Worm (Caenorhabditis elegans) whole organism, L4 larva: ENCODE measurements around the gene Y39B6A.69.

Experiments used
- D1046.2 ChIP-seq: fragments of 200-800 bp; sonication (Bioruptor generic); IDR thresholded peaks from 2 replicates; pipeline ENCODE4 v1.3.6; 2022; ENCODE audit warnings: missing genetic modification characterization, missing compliant biosample characterization
- F10B5.3 ChIP-seq: sonication (generic microtip); optimal IDR thresholded peaks from 2 replicates; lab custom pipeline; 2016; ENCODE audit warnings: mild to moderate bottlenecking, missing genetic modification characterization, missing compliant biosample characterization
- F26F4.8 ChIP-seq: fragments of 200-800 bp; sonication (Bioruptor generic); conservative IDR thresholded peaks from 2 replicates; pipeline ENCODE4 v1.3.6; 2022; ENCODE audit warnings: missing genetic modification characterization, missing compliant biosample characterization
- T20F7.1 ChIP-seq: fragments of 200-800 bp; sonication (Bioruptor generic); optimal IDR thresholded peaks from 2 replicates; lab custom pipeline; 2018; ENCODE audit warnings: mild to moderate bottlenecking, missing genetic modification characterization, missing compliant biosample characterization
- Y5F2A.4 ChIP-seq: fragments of 200-800 bp; sonication (Bioruptor generic); optimal IDR thresholded peaks from 2 replicates; lab custom pipeline; 2018; ENCODE audit warnings: mild to moderate bottlenecking, missing genetic modification characterization, missing compliant biosample characterization
- aha-1 ChIP-seq: fragments of 150-350 bp; peaks from one replicate; lab custom pipeline; 2014; ENCODE audit warnings: missing biosample characterization, missing genetic modification characterization
- ceh-20 ChIP-seq: fragments of 200-800 bp; sonication (Bioruptor generic); IDR thresholded peaks from 2 replicates; pipeline ENCODE4 v1.3.6; 2022; ENCODE audit warnings: missing genetic modification reagents, missing genetic modification characterization, missing compliant biosample characterization
- ceh-28 ChIP-seq: fragments of 150-350 bp; optimal IDR thresholded peaks from 2 replicates; lab custom pipeline; 2014; ENCODE audit warnings: missing biosample characterization, missing genetic modification reagents, missing genetic modification characterization
- ceh-62 ChIP-seq: sonication (generic microtip); optimal IDR thresholded peaks from 2 replicates; lab custom pipeline; 2017; ENCODE audit warnings: missing biosample characterization, missing genetic modification characterization
- daf-12 ChIP-seq: fragments of 150-350 bp; optimal IDR thresholded peaks from 2 replicates; lab custom pipeline; 2014; ENCODE audit warnings: missing biosample characterization, missing genetic modification reagents, missing genetic modification characterization
- daf-16 ChIP-seq, 3 experiments: sonication (generic microtip); optimal IDR thresholded peaks; 2 replicates each; lab custom pipeline; 2016 to 2017; ENCODE audit warnings: missing genetic modification characterization in 3 of 3, missing genetic modification reagents in 3 of 3, mild to moderate bottlenecking in 2 of 3, missing compliant biosample characterization in 2 of 3, missing biosample characterization in 1 of 3, moderate library complexity in 1 of 3
- daf-19 ChIP-seq: fragments of 200-800 bp; sonication (Bioruptor generic); conservative IDR thresholded peaks from 2 replicates; pipeline ENCODE4 v1.3.6; 2022; ENCODE audit warnings: missing genetic modification characterization, missing compliant biosample characterization
- daf-8 ChIP-seq: fragments of 200-800 bp; sonication (Bioruptor generic); IDR thresholded peaks from 2 replicates; pipeline ENCODE4 v1.3.6; 2022; ENCODE audit warnings: missing genetic modification characterization, missing compliant biosample characterization
- dmd-6 ChIP-seq: fragments of 200-800 bp; sonication (Bioruptor generic); IDR thresholded peaks from 2 replicates; pipeline ENCODE4 v1.3.6; 2022; ENCODE audit warnings: missing genetic modification reagents, missing genetic modification characterization, missing compliant biosample characterization
- dpl-1 ChIP-seq: fragments of 150-350 bp; optimal IDR thresholded peaks from 2 replicates; lab custom pipeline; 2014; ENCODE audit warnings: missing biosample characterization, missing genetic modification reagents, missing genetic modification characterization
- duxl-1 ChIP-seq: sonication (generic microtip); optimal IDR thresholded peaks from 2 replicates; lab custom pipeline; 2016; ENCODE audit warnings: mild to moderate bottlenecking, missing genetic modification characterization, moderate library complexity, missing compliant biosample characterization; ENCODE audit not compliant: poor library complexity
- dve-1 ChIP-seq: sonication (generic microtip); optimal IDR thresholded peaks from 2 replicates; lab custom pipeline; 2017; ENCODE audit warnings: antibody characterized with exemption, mild to moderate bottlenecking, missing genetic modification characterization, missing compliant biosample characterization; ENCODE audit not compliant: insufficient read depth
- egl-27 ChIP-seq: sonication (generic microtip); optimal IDR thresholded peaks from 3 replicates; lab custom pipeline; 2017; ENCODE audit warnings: missing biosample characterization, missing genetic modification reagents, missing genetic modification characterization
- egl-43 ChIP-seq: fragments of 200-800 bp; sonication (Bioruptor generic); IDR thresholded peaks from 2 replicates; pipeline ENCODE4 v1.3.6; 2022; ENCODE audit warnings: missing genetic modification reagents, missing genetic modification characterization, missing compliant biosample characterization
- fkh-10 ChIP-seq: fragments of 150-350 bp; optimal IDR thresholded peaks from 2 replicates; lab custom pipeline; 2014; ENCODE audit warnings: missing biosample characterization, missing genetic modification reagents, missing genetic modification characterization
- jun-1 ChIP-seq: fragments of 150-350 bp; optimal IDR thresholded peaks from 2 replicates; lab custom pipeline; 2014; ENCODE audit warnings: missing biosample characterization, missing genetic modification reagents, missing genetic modification characterization
- lin-1 ChIP-seq: fragments of 200-800 bp; sonication (Bioruptor generic); IDR thresholded peaks from 2 replicates; pipeline ENCODE4 v1.3.6; 2022; ENCODE audit warnings: missing genetic modification reagents, missing genetic modification characterization, missing compliant biosample characterization
- lin-38 ChIP-seq: fragments of 200-800 bp; sonication (Bioruptor generic); IDR thresholded peaks from 2 replicates; pipeline ENCODE4 v1.3.6; 2022; ENCODE audit warnings: missing genetic modification reagents, missing genetic modification characterization, missing compliant biosample characterization
- lsy-2 ChIP-seq, 2 experiments: fragments of 150-350 bp in 1 of 2; sonication (generic microtip) in 1 of 2; optimal IDR thresholded peaks; 2 replicates each; lab custom pipeline; 2014 to 2017; ENCODE audit warnings: missing biosample characterization in 2 of 2, missing genetic modification characterization in 2 of 2
- madf-5 ChIP-seq, 2 experiments: fragments of 200-800 bp; sonication (Bioruptor generic); IDR thresholded peaks; 2 replicates each; pipeline ENCODE4 v1.3.6; 2022; ENCODE audit warnings: missing compliant biosample characterization in 2 of 2, missing genetic modification characterization in 2 of 2
- madf-9 ChIP-seq: fragments of 200-800 bp; sonication (Bioruptor generic); conservative IDR thresholded peaks from 2 replicates; pipeline ENCODE4 v1.3.6; 2022; ENCODE audit warnings: missing genetic modification reagents, missing genetic modification characterization, missing compliant biosample characterization
- mdt-29 ChIP-seq: fragments of 200-800 bp; sonication (Bioruptor generic); IDR thresholded peaks from 2 replicates; pipeline ENCODE4 v1.3.6; 2022; ENCODE audit warnings: missing genetic modification reagents, missing genetic modification characterization, missing compliant biosample characterization
- mxl-2 ChIP-seq: fragments of 200-800 bp; sonication (Bioruptor generic); conservative IDR thresholded peaks from 2 replicates; pipeline ENCODE4 v1.3.6; 2022; ENCODE audit warnings: missing genetic modification reagents, missing genetic modification characterization, missing compliant biosample characterization
- nhr-11 ChIP-seq: fragments of 150-350 bp; optimal IDR thresholded peaks from 2 replicates; lab custom pipeline; 2014; ENCODE audit warnings: missing biosample characterization, missing genetic modification characterization
- nhr-25 ChIP-seq: sonication (generic microtip); optimal IDR thresholded peaks from 2 replicates; lab custom pipeline; 2017; ENCODE audit warnings: missing genetic modification characterization, mild to moderate bottlenecking, missing compliant biosample characterization, antibody characterized with exemption, moderate library complexity, borderline replicate concordance; ENCODE audit not compliant: insufficient read depth
- nhr-28 ChIP-seq: fragments of 150-350 bp; optimal IDR thresholded peaks from 2 replicates; lab custom pipeline; 2014; ENCODE audit warnings: missing biosample characterization, missing genetic modification characterization
- nhr-41 ChIP-seq: fragments of 200-800 bp; sonication (Bioruptor generic); IDR thresholded peaks from 2 replicates; pipeline ENCODE4 v1.3.6; 2022; ENCODE audit warnings: missing genetic modification reagents, missing genetic modification characterization, missing compliant biosample characterization
- nhr-42 ChIP-seq: fragments of 200-800 bp; sonication (Bioruptor generic); IDR thresholded peaks from 2 replicates; pipeline ENCODE4 v1.3.6; 2022; ENCODE audit warnings: missing genetic modification characterization, missing compliant biosample characterization
- pha-4 ChIP-seq, 2 experiments: fragments of 150-350 bp in 1 of 2; fragments of 200-800 bp in 1 of 2; sonication (Bioruptor generic) in 1 of 2; IDR thresholded peaks in 1 of 2; optimal IDR thresholded peaks in 1 of 2; 2 replicates each; pipeline versions ENCODE4 v1.3.6 to Lab custom; 2014 to 2022; ENCODE audit warnings: missing genetic modification characterization in 2 of 2, missing genetic modification reagents in 2 of 2, missing biosample characterization in 1 of 2, missing compliant biosample characterization in 1 of 2
- saeg-2 ChIP-seq: fragments of 200-800 bp; sonication (Bioruptor generic); IDR thresholded peaks from 2 replicates; pipeline ENCODE4 v1.3.6; 2022; ENCODE audit warnings: missing genetic modification reagents, missing genetic modification characterization, missing compliant biosample characterization
- sdz-12 ChIP-seq: fragments of 200-800 bp; sonication (Bioruptor generic); optimal IDR thresholded peaks from 2 replicates; lab custom pipeline; 2018; ENCODE audit warnings: mild to moderate bottlenecking, missing genetic modification characterization, missing compliant biosample characterization
- set-16 ChIP-seq: fragments of 200-800 bp; sonication (Bioruptor generic); IDR thresholded peaks from 2 replicates; pipeline ENCODE4 v1.3.6; 2022; ENCODE audit warnings: missing genetic modification reagents, missing genetic modification characterization, missing compliant biosample characterization
- snpc-1.2 ChIP-seq: fragments of 200-800 bp; sonication (Bioruptor generic); IDR thresholded peaks from 2 replicates; pipeline ENCODE4 v1.3.6; 2022; ENCODE audit warnings: missing genetic modification reagents, missing genetic modification characterization, missing compliant biosample characterization
- spr-1 ChIP-seq: sonication (generic microtip); optimal IDR thresholded peaks from 2 replicates; lab custom pipeline; 2016; ENCODE audit warnings: mild to moderate bottlenecking, missing genetic modification characterization, missing compliant biosample characterization
- spr-3 ChIP-seq: fragments of 200-800 bp; sonication (Bioruptor generic); optimal IDR thresholded peaks from 2 replicates; lab custom pipeline; 2018; ENCODE audit warnings: mild to moderate bottlenecking, missing genetic modification characterization, missing compliant biosample characterization
- tra-1 ChIP-seq: fragments of 200-800 bp; sonication (Bioruptor generic); IDR thresholded peaks from 2 replicates; pipeline ENCODE4 v1.3.6; 2022; ENCODE audit warnings: missing genetic modification reagents, missing genetic modification characterization, missing compliant biosample characterization
- unc-130 ChIP-seq: sonication (generic microtip); optimal IDR thresholded peaks from 2 replicates; lab custom pipeline; 2016; ENCODE audit warnings: missing genetic modification reagents, missing genetic modification characterization, missing compliant biosample characterization
- zag-1 ChIP-seq: fragments of 150-350 bp; optimal IDR thresholded peaks from 2 replicates; lab custom pipeline; 2014; ENCODE audit warnings: missing biosample characterization, missing genetic modification characterization
- ztf-7 ChIP-seq: fragments of 150-350 bp; optimal IDR thresholded peaks from 2 replicates; lab custom pipeline; 2014; ENCODE audit warnings: missing biosample characterization, missing genetic modification characterization

Y39B6A.69 gene

ce11 chrV:19124586-19124985, 27.6 kb downstream of the Y39B6A.69 start, which contains the start of gene bed-1:
TSS of gene bed-1 (minus strand) at chrV:19124922.
- TF ChIP-seq aha-1 (tag; lab: Kevin White, UChicago) (peak; percentile 68), nhr-25 (no peak)

ce11 chrV:19120743-19121642, 31.2 kb downstream of the Y39B6A.69 start:
- peak; percentile 56 for TF ChIP-seq ceh-28 (tag; lab: Kevin White, UChicago)
- TF ChIP-seq saeg-2 (GFP tag; lab: Robert Waterston, UW) = no peak
- TF ChIP-seq set-16 (GFP tag; lab: Robert Waterston, UW) = peak; percentile 66

- TF ChIP-seq lsy-2 (tag; optimal IDR thresholded peaks at IDR 0.05; lab: Kevin White, UChicago) = peak in 1 of 2 experiments; percentile 52
- TF ChIP-seq ceh-20 (GFP tag; lab: Robert Waterston, UW) = no peak
- no peak for TF ChIP-seq dve-1 (tag; lab: Kevin White, UChicago)
- no peak for TF ChIP-seq daf-12 (tag; lab: Kevin White, UChicago)
- no peak for TF ChIP-seq set-16 (GFP tag; lab: Robert Waterston, UW)
- TF ChIP-seq dpl-1 = peak; percentile 82
- TF ChIP-seq duxl-1 (tag; lab: Kevin White, UChicago) = no peak
- TF ChIP-seq madf-5 (GFP tag; IDR thresholded peaks at IDR 0.05; lab: Robert Waterston, UW) = no peak
- TF ChIP-seq nhr-11 (tag; lab: Kevin White, UChicago) = no peak
- no peak for TF ChIP-seq lin-1 (GFP tag; lab: Robert Waterston, UW)
- TF ChIP-seq lin-38 = peak; percentile 23; the same call in 1 of the 2 replicates
- no peak for TF ChIP-seq daf-8
- TF ChIP-seq zag-1 (tag; lab: Kevin White, UChicago) = no peak
- TF ChIP-seq fkh-10 (GFP tag; lab: Kevin White, UChicago) = no peak
- peak; percentile 12 for TF ChIP-seq aha-1 (tag; lab: Kevin White, UChicago)
- TF ChIP-seq dmd-6 (GFP tag; lab: Robert Waterston, UW) = no peak
- TF ChIP-seq daf-16 (GFP tag; optimal IDR thresholded peaks at IDR 0.05; lab: Kevin White, UChicago) = no peak
- TF ChIP-seq daf-16 (tag; optimal IDR thresholded peaks at IDR 0.05; lab: Kevin White, UChicago) = no peak
- peak; percentile 30 for TF ChIP-seq nhr-28 (tag; lab: Kevin White, UChicago)
- TF ChIP-seq nhr-42 (GFP tag; lab: Robert Waterston, UW) = no peak
- no peak for TF ChIP-seq F10B5.3
- no peak for TF ChIP-seq ceh-28 (tag; lab: Kevin White, UChicago)
- no peak for TF ChIP-seq snpc-1.2 (GFP tag; lab: Robert Waterston, UW)
- TF ChIP-seq F26F4.8 (GFP tag; lab: Robert Waterston, UW) = no peak
- no peak for TF ChIP-seq ztf-7 (tag; lab: Kevin White, UChicago)
- no peak for TF ChIP-seq ceh-62
- no peak for TF ChIP-seq nhr-41 (GFP tag; lab: Robert Waterston, UW)
- no peak for TF ChIP-seq mdt-29
- no peak for TF ChIP-seq sdz-12 (GFP tag; lab: Kevin White, UChicago)
- no peak for TF ChIP-seq pha-4 (GFP tag; IDR thresholded peaks at IDR 0.05; lab: Robert Waterston, UW)
- TF ChIP-seq pha-4 (tag; optimal IDR thresholded peaks at IDR 0.05; lab: Kevin White, UChicago) = no peak
- no peak for TF ChIP-seq D1046.2 (GFP tag; lab: Robert Waterston, UW)
- no peak for TF ChIP-seq unc-130 (GFP tag; lab: Kevin White, UChicago)
- TF ChIP-seq Y5F2A.4 = no peak
- no peak for TF ChIP-seq egl-43 (GFP tag; lab: Robert Waterston, UW)
- no peak for TF ChIP-seq egl-27 (tag; lab: Kevin White, UChicago)
- TF ChIP-seq spr-1 (tag; lab: Kevin White, UChicago) = no peak
- no peak for TF ChIP-seq daf-19 (GFP tag; lab: Robert Waterston, UW)
- no peak for TF ChIP-seq mxl-2 (GFP tag; lab: Robert Waterston, UW)
- peak; percentile 97 for TF ChIP-seq T20F7.1
- TF ChIP-seq jun-1 (tag; lab: Kevin White, UChicago) = no peak
- no peak for TF ChIP-seq madf-9 (GFP tag; lab: Robert Waterston, UW)
- no peak for TF ChIP-seq tra-1 (GFP tag; lab: Robert Waterston, UW)
- no peak for TF ChIP-seq spr-3 (GFP tag; lab: Kevin White, UChicago)
Measured at ce11 chrV:19119260-19119659, 33.0 kb downstream of the Y39B6A.69 start, which contains the start of gene Y39B6A.13. TSS of gene Y39B6A.13 (minus strand) at chrV:19119425.
